Fruit fly (Drosophila melanogaster): Measurements from ENCODE around the gene Tsr1.

- no peak for TF ChIP-seq Sin3A (optimal IDR thresholded peaks at IDR 0.05)
- TF ChIP-seq Myc (optimal IDR thresholded peaks at IDR 0.05), result no peak
- TF ChIP-seq psq (optimal IDR thresholded peaks at IDR 0.05), result no peak
Observed at dm6 chr3L:21356395-21356794, 21.4 kb downstream of the Tsr1 start, which contains the start of gene CG12971.

Measured in Kc167 (cell line).